Worm (Caenorhabditis elegans) whole organism, mixed stage, embryonic: ENCODE measurements around the gene grk-1.
A peak's percentile ranks its signal among the peaks of the same experiment; 100 is the strongest.

Experiments
- M03D4.4 ChIP-seq: sonication (generic microtip); optimal IDR thresholded peaks from 2 replicates; lab custom pipeline; 2017; ENCODE audit warnings: mild to moderate bottlenecking, missing genetic modification characterization, missing compliant biosample characterization
- bed-3 ChIP-seq: fragments of 200-800 bp; sonication (Bioruptor generic); optimal IDR thresholded peaks from 3 replicates; lab custom pipeline; 2018; ENCODE audit warnings: mild to moderate bottlenecking, missing genetic modification characterization, moderate library complexity, missing compliant biosample characterization
- blmp-1 ChIP-seq: fragments of 150-350 bp; optimal IDR thresholded peaks from 2 replicates; lab custom pipeline; 2014; ENCODE audit warnings: missing biosample characterization, missing genetic modification characterization
- ceh-43 ChIP-seq: fragments of 200-800 bp; sonication (Bioruptor generic); optimal IDR thresholded peaks from 2 replicates; lab custom pipeline; 2018; ENCODE audit warnings: mild to moderate bottlenecking, missing genetic modification characterization, moderate library complexity, missing compliant biosample characterization
- ces-1 ChIP-seq: fragments of 150-350 bp; optimal IDR thresholded peaks from 2 replicates; lab custom pipeline; 2014; ENCODE audit warnings: missing biosample characterization, missing genetic modification reagents, missing genetic modification characterization
- cnd-1 ChIP-seq: fragments of 200-800 bp; sonication (Bioruptor generic); optimal IDR thresholded peaks from 2 replicates; lab custom pipeline; 2018; ENCODE audit warnings: mild to moderate bottlenecking, missing genetic modification characterization, missing compliant biosample characterization
- drap-1 ChIP-seq: fragments of 200-800 bp; sonication (Bioruptor generic); optimal IDR thresholded peaks from 3 replicates; lab custom pipeline; 2018; ENCODE audit warnings: mild to moderate bottlenecking, missing genetic modification characterization, missing compliant biosample characterization
- elt-1 ChIP-seq: sonication (generic microtip); optimal IDR thresholded peaks from 2 replicates; lab custom pipeline; 2017; ENCODE audit warnings: missing genetic modification characterization, mild to moderate bottlenecking, missing compliant biosample characterization, antibody characterized with exemption, moderate library complexity, borderline replicate concordance; ENCODE audit not compliant: insufficient read depth
- flh-1 ChIP-seq: fragments of 200-800 bp; sonication (Bioruptor generic); optimal IDR thresholded peaks from 2 replicates; lab custom pipeline; 2018; ENCODE audit warnings: mild to moderate bottlenecking, missing genetic modification characterization, moderate library complexity, missing compliant biosample characterization
- ham-2 ChIP-seq: fragments of 200-800 bp; sonication (Bioruptor generic); optimal IDR thresholded peaks from 2 replicates; lab custom pipeline; 2018; ENCODE audit warnings: mild to moderate bottlenecking, missing genetic modification characterization, missing compliant biosample characterization
- hlh-1 ChIP-seq: fragments of 150-350 bp; optimal IDR thresholded peaks from 2 replicates; lab custom pipeline; 2014; ENCODE audit warnings: missing biosample characterization, missing genetic modification reagents, missing genetic modification characterization
- lin-13 ChIP-seq: fragments of 150-350 bp; optimal IDR thresholded peaks from 2 replicates; lab custom pipeline; 2014; ENCODE audit warnings: missing biosample characterization, missing genetic modification characterization
- lin-32 ChIP-seq: fragments of 200-800 bp; sonication (Bioruptor generic); optimal IDR thresholded peaks from 2 replicates; lab custom pipeline; 2018; ENCODE audit warnings: mild to moderate bottlenecking, missing genetic modification characterization, missing compliant biosample characterization
- lsy-2 ChIP-seq: fragments of 150-350 bp; optimal IDR thresholded peaks from 2 replicates; lab custom pipeline; 2014; ENCODE audit warnings: missing biosample characterization, missing genetic modification characterization
- mab-5 ChIP-seq: fragments of 150-350 bp; optimal IDR thresholded peaks from 2 replicates; lab custom pipeline; 2014; ENCODE audit warnings: missing biosample characterization, missing genetic modification characterization
- mep-1 ChIP-seq: fragments of 150-350 bp; optimal IDR thresholded peaks from 2 replicates; lab custom pipeline; 2017; ENCODE audit warnings: missing biosample characterization, missing genetic modification reagents, missing genetic modification characterization, inconsistent platforms
- mls-2 ChIP-seq: sonication (generic microtip); optimal IDR thresholded peaks from 2 replicates; lab custom pipeline; 2016; ENCODE audit warnings: mild to moderate bottlenecking, missing genetic modification characterization, moderate library complexity, missing compliant biosample characterization
- nhr-12 ChIP-seq: fragments of 150-350 bp; optimal IDR thresholded peaks from 2 replicates; lab custom pipeline; 2014; ENCODE audit warnings: missing biosample characterization, missing genetic modification characterization
- nhr-2 ChIP-seq: fragments of 150-350 bp; optimal IDR thresholded peaks from 2 replicates; lab custom pipeline; 2014; ENCODE audit warnings: missing biosample characterization, missing genetic modification characterization
- nhr-237 ChIP-seq: fragments of 150-350 bp; optimal IDR thresholded peaks from 2 replicates; lab custom pipeline; 2014; ENCODE audit warnings: missing biosample characterization, missing genetic modification characterization
- nhr-28 ChIP-seq: fragments of 150-350 bp; optimal IDR thresholded peaks from 2 replicates; lab custom pipeline; 2014; ENCODE audit warnings: missing biosample characterization, missing genetic modification characterization
- nhr-76 ChIP-seq: sonication (generic microtip); optimal IDR thresholded peaks from 2 replicates; lab custom pipeline; 2017; ENCODE audit warnings: missing biosample characterization, missing genetic modification characterization
- pha-4 ChIP-seq: fragments of 150-350 bp; optimal IDR thresholded peaks from 2 replicates; lab custom pipeline; 2018; ENCODE audit warnings: missing biosample characterization, missing genetic modification reagents, missing genetic modification characterization
- sem-2 ChIP-seq: fragments of 200-800 bp; sonication (Bioruptor generic); optimal IDR thresholded peaks from 2 replicates; lab custom pipeline; 2018; ENCODE audit warnings: mild to moderate bottlenecking, missing genetic modification characterization, missing compliant biosample characterization
- snpc-4 ChIP-seq: fragments of 150-350 bp; optimal IDR thresholded peaks from 2 replicates; lab custom pipeline; 2014; ENCODE audit warnings: missing biosample characterization, missing genetic modification characterization
- sptf-1 ChIP-seq: sonication (generic microtip); optimal IDR thresholded peaks from 2 replicates; lab custom pipeline; 2017; ENCODE audit warnings: mild to moderate bottlenecking, missing genetic modification characterization, moderate library complexity, missing compliant biosample characterization
- tbx-8 ChIP-seq: fragments of 200-800 bp; sonication (Bioruptor generic); optimal IDR thresholded peaks from 2 replicates; lab custom pipeline; 2018; ENCODE audit warnings: mild to moderate bottlenecking, missing genetic modification characterization, moderate library complexity, missing compliant biosample characterization
- unc-39 ChIP-seq: fragments of 150-350 bp; optimal IDR thresholded peaks from 2 replicates; lab custom pipeline; 2014; ENCODE audit warnings: missing biosample characterization, missing genetic modification characterization
- unc-62 ChIP-seq: fragments of 150-350 bp; optimal IDR thresholded peaks from 2 replicates; lab custom pipeline; 2014; ENCODE audit warnings: missing biosample characterization, missing genetic modification reagents, missing genetic modification characterization
- zip-8 ChIP-seq: fragments of 150-350 bp; optimal IDR thresholded peaks from 2 replicates; lab custom pipeline; 2014; ENCODE audit warnings: missing biosample characterization, missing genetic modification characterization
- ztf-11 ChIP-seq: fragments of 150-350 bp; optimal IDR thresholded peaks from 2 replicates; lab custom pipeline; 2014; ENCODE audit warnings: missing biosample characterization, missing genetic modification characterization

The grk-1 gene

DNA sequence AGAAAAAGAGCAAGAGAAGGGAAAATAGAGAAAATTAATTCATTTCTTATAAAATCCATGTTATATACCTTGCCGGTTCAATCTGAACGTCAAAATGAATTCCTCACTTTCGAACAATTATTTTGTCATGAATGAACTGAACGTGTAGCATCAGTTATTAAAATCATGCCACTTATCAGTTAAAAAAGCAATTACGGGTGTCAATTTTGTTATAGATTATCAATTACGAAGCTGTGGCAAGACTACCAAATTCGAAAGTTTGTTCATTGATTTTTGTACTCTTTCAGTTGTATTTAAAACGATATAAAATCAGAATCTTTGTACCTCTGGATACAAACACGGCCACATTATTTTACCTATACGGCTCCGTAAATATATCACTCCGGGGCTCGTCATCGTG lies 1.7 kb downstream of the grk-1 start:
- TF ChIP-seq elt-1 (tag; lab: Kevin White, UChicago): no peak
- no peak for TF ChIP-seq nhr-76 (tag; lab: Kevin White, UChicago)
- TF ChIP-seq ceh-43 (GFP tag; lab: Kevin White, UChicago): no peak
- no peak for TF ChIP-seq nhr-12 (tag; lab: Kevin White, UChicago)
- no peak for TF ChIP-seq flh-1 (GFP tag; lab: Kevin White, UChicago)
- no peak for TF ChIP-seq sptf-1 (tag; lab: Kevin White, UChicago)
- no peak for TF ChIP-seq lin-13 (tag; lab: Kevin White, UChicago)
- TF ChIP-seq sem-2 (GFP tag; lab: Kevin White, UChicago): no peak
- TF ChIP-seq drap-1 (GFP tag; lab: Kevin White, UChicago): no peak
- TF ChIP-seq ztf-11 (tag; lab: Kevin White, UChicago): no peak
- TF ChIP-seq nhr-237 (tag; lab: Kevin White, UChicago): no peak
- TF ChIP-seq hlh-1 (tag; lab: Kevin White, UChicago): no peak
- TF ChIP-seq snpc-4 (tag; lab: Kevin White, UChicago): no peak

DNA sequence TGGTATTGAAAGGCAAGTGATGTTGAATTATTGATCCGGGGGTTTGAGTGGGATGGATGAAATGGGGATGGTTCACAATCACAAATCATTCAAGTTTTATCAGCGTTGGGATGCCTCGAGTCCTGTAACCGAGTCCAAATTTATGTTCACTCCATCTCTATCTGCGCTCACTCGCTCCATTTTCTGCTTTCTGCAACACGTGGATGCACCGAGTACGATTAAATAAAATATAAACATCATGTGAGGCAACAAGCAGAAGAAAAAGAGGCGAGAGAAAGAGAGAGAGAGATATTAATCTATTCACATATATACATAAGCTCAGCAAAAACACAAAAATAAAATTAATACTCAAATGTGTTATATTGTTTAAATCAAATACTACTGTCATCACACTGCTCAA lies 5.9 kb downstream of the grk-1 start:
- TF ChIP-seq lin-13 (tag; lab: Kevin White, UChicago): no peak
- no peak for TF ChIP-seq blmp-1
- TF ChIP-seq hlh-1 (tag; lab: Kevin White, UChicago): no peak

DNA sequence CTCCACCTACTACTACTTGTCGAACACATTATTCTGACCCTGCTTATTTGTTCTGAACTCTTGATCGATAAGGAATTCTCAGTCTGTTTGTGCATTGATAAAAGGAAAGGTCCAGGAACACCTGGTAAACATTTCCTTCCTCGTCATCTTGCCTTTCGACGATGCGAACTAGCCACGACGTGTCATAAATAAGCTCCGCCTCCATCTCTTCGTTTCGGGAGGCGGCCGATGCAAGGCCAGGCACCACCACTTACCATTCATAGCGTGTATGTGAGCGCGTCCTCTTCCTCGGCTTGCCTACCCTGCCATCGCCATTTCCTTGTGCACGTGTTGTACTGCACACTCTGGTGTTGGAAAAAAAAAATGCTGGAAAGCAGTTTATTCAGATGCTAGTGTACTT lies 10.1 kb downstream of the grk-1 start:
- no peak for TF ChIP-seq nhr-237 (tag; lab: Kevin White, UChicago)
- TF ChIP-seq M03D4.4 (tag; lab: Kevin White, UChicago): no peak
- peak; percentile 45 for TF ChIP-seq cnd-1 (tag; lab: Kevin White, UChicago)
- peak; percentile 78 for TF ChIP-seq ham-2
- no peak for TF ChIP-seq nhr-76 (tag; lab: Kevin White, UChicago)

DNA sequence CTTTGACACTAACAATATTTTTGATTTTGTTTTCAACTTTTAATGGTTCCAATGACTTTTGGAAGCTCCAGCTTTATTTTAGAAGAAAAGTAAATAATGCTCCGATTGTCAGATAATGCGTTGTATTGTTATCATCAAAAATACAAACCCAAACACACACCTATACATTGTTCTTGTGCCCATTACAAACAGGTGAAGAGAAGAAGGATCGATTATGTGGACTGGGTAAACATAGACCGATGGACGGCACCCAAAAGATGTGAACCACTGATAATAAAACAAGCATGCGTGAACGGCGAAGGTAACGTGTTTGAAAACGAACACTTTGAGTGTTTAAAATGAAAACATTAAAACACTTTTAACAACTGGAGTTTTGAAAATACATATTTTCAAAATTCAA lies 11.8 kb downstream of the grk-1 start:
- TF ChIP-seq unc-39: no peak
- TF ChIP-seq mab-5: no peak
- TF ChIP-seq pha-4 (tag; lab: Kevin White, UChicago): peak; percentile 28
- TF ChIP-seq nhr-28: no peak
- TF ChIP-seq unc-62: no peak
- TF ChIP-seq elt-1 (tag; lab: Kevin White, UChicago): peak; percentile 4
- TF ChIP-seq sem-2 (GFP tag; lab: Kevin White, UChicago): no peak
- no peak for TF ChIP-seq lsy-2
- TF ChIP-seq tbx-8 (GFP tag; lab: Kevin White, UChicago): no peak
- TF ChIP-seq ces-1 (GFP tag; lab: Kevin White, UChicago): no peak

DNA sequence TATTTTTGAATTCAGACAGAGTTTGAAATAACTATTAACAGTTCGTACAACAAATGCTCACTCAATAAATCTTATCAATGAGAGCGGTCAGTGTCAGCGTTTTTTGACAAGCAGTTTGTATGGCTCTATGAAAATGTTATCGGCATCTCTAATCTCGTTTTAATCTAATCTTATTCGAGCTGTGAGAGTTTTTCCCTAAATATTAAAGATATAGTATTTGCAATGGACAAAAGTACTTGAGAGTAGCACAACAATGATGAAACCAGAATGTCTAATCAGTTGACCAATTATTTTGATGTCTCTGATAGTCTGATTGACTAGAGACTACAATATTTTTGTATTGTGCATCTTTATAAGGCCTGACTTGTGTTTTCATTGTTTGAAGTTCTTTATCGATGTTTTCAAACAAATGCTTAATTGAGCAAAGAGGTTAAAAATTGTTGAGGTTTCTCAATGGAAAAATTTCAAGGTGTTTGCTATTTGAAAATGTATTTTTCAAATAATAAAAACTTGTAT lies 14.1 kb downstream of the grk-1 start, which contains the start of gene F19C6.5:
Gene F19C6.5 (minus strand): TSS at position 51 of the 516 bp plus-strand sequence.
- TF ChIP-seq zip-8 (tag; lab: Kevin White, UChicago): no peak

DNA sequence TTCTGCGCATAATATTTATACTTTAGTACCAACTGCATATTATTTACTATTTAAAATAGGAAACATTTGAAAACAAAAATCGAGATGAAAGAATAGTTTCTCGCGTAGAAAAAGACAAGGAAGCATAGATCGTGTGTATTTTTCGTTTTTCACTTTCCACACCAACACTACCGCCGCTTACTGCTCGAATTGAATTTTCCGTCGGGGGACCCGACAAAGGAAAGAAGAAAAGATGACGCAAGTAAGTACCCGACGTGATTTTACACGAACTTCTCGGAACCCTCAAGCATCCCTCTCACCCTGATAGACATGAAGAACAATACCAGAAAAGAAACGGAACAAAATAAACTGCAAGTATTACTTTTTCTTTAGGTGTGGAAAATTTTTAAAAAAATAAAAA lies 17.7 kb downstream of the grk-1 start:
- TF ChIP-seq ham-2 (no peak), sem-2 (GFP tag; lab: Kevin White, UChicago) (no peak), elt-1 (tag; lab: Kevin White, UChicago) (no peak), lin-32 (GFP tag; lab: Kevin White, UChicago) (no peak), ztf-11 (tag; lab: Kevin White, UChicago) (no peak), ces-1 (GFP tag; lab: Kevin White, UChicago) (no peak), mls-2 (tag; lab: Kevin White, UChicago) (no peak), nhr-76 (tag; lab: Kevin White, UChicago) (no peak), nhr-237 (tag; lab: Kevin White, UChicago) (no peak), sptf-1 (tag; lab: Kevin White, UChicago) (no peak), blmp-1 (no peak), nhr-2 (tag; lab: Kevin White, UChicago) (no peak), nhr-12 (tag; lab: Kevin White, UChicago) (no peak), bed-3 (GFP tag; lab: Kevin White, UChicago) (no peak), mep-1 (no peak), flh-1 (GFP tag; lab: Kevin White, UChicago) (no peak), ceh-43 (GFP tag; lab: Kevin White, UChicago) (no peak), mab-5 (no peak), nhr-28 (no peak)
